Fruit fly (Drosophila melanogaster): ENCODE results near the gene spdi.

- no peak for TF ChIP-seq CG3407 (GFP tag; optimal IDR thresholded peaks at IDR 0.05)
- no peak for TF ChIP-seq btn (GFP tag; optimal IDR thresholded peaks at IDR 0.05)
- no peak for TF ChIP-seq Ada2b (GFP tag; IDR thresholded peaks at IDR 0.05)
- no peak for TF ChIP-seq ato (GFP tag; IDR thresholded peaks at IDR 0.05; ENCODE audit: partially characterized antibody)
- TF ChIP-seq Dek (tag; optimal IDR thresholded peaks at IDR 0.05) = no peak
- no peak for TF ChIP-seq Dbx (GFP tag; IDR thresholded peaks at IDR 0.05)
- TF ChIP-seq hth (optimal IDR thresholded peaks at IDR 0.05) = no peak
Observed at dm6 chrX:592588-593288, 27.3 kb downstream of the spdi start.
